Worm (Caenorhabditis elegans) whole organism, late embryonic: Measurements from ENCODE around the gene F55A11.1.

Experiments
- F13H6.1 ChIP-seq: sonication (generic microtip); optimal IDR thresholded peaks from 2 replicates; lab custom pipeline; 2016; ENCODE audit warnings: missing genetic modification characterization, missing compliant biosample characterization
- K02D7.2 ChIP-seq: sonication (generic microtip); optimal IDR thresholded peaks from 2 replicates; lab custom pipeline; 2017; ENCODE audit warnings: mild to moderate bottlenecking, missing genetic modification characterization, missing compliant biosample characterization
- K09A11.1 ChIP-seq: sonication (generic microtip); optimal IDR thresholded peaks from 2 replicates; lab custom pipeline; 2017; ENCODE audit warnings: antibody characterized with exemption, mild to moderate bottlenecking, missing genetic modification characterization, missing compliant biosample characterization; ENCODE audit not compliant: insufficient read depth
- T23F11.4 ChIP-seq: fragments of 200-800 bp; sonication (Bioruptor generic); optimal IDR thresholded peaks from 2 replicates; lab custom pipeline; 2018; ENCODE audit warnings: mild to moderate bottlenecking, missing genetic modification characterization, missing compliant biosample characterization
- Y22D7AL.16 ChIP-seq: sonication (generic microtip); optimal IDR thresholded peaks from 2 replicates; lab custom pipeline; 2016; ENCODE audit warnings: missing genetic modification characterization, missing compliant biosample characterization
- ama-1 ChIP-seq: fragments of 150-350 bp; optimal IDR thresholded peaks from 2 replicates; lab custom pipeline; 2014
- ceh-18 ChIP-seq: sonication (generic microtip); optimal IDR thresholded peaks from 2 replicates; lab custom pipeline; 2016; ENCODE audit warnings: missing genetic modification characterization, missing compliant biosample characterization
- ceh-2 ChIP-seq: sonication (generic microtip); optimal IDR thresholded peaks from 2 replicates; lab custom pipeline; 2016; ENCODE audit warnings: missing genotype, missing genetic modification characterization, missing compliant biosample characterization
- ceh-22 ChIP-seq: sonication (generic microtip); optimal IDR thresholded peaks from 2 replicates; lab custom pipeline; 2017; ENCODE audit warnings: missing biosample characterization, missing genetic modification characterization
- ceh-31 ChIP-seq: sonication (generic microtip); optimal IDR thresholded peaks from 2 replicates; lab custom pipeline; 2016; ENCODE audit warnings: missing genetic modification characterization, missing compliant biosample characterization
- ceh-34 ChIP-seq: sonication (generic microtip); optimal IDR thresholded peaks from 2 replicates; lab custom pipeline; 2016; ENCODE audit warnings: mild to moderate bottlenecking, missing genetic modification characterization, missing compliant biosample characterization
- ceh-45 ChIP-seq: fragments of 200-800 bp; sonication (Bioruptor generic); IDR thresholded peaks from 2 replicates; pipeline ENCODE4 v1.3.6; 2022; ENCODE audit warnings: missing genetic modification reagents, missing genetic modification characterization, missing compliant biosample characterization
- ceh-48 ChIP-seq: sonication (generic microtip); optimal IDR thresholded peaks from 2 replicates; lab custom pipeline; 2016; ENCODE audit warnings: missing genetic modification characterization, inconsistent platforms, missing compliant biosample characterization
- che-1 ChIP-seq: sonication (generic microtip); optimal IDR thresholded peaks from 2 replicates; lab custom pipeline; 2016; ENCODE audit warnings: mild to moderate bottlenecking, missing genetic modification characterization, missing compliant biosample characterization
- dve-1 ChIP-seq: sonication (generic microtip); optimal IDR thresholded peaks from 2 replicates; lab custom pipeline; 2017; ENCODE audit warnings: antibody characterized with exemption, mild to moderate bottlenecking, missing genetic modification characterization, missing compliant biosample characterization
- elt-2 ChIP-seq: sonication (generic microtip); optimal IDR thresholded peaks from 2 replicates; lab custom pipeline; 2016; ENCODE audit warnings: missing genetic modification reagents, missing genetic modification characterization, missing compliant biosample characterization
- ets-4 ChIP-seq: sonication (generic microtip); optimal IDR thresholded peaks from 2 replicates; lab custom pipeline; 2016; ENCODE audit warnings: missing genetic modification characterization, missing compliant biosample characterization
- eyg-1 ChIP-seq: sonication (generic microtip); optimal IDR thresholded peaks from 2 replicates; lab custom pipeline; 2016; ENCODE audit warnings: missing genotype, missing genetic modification characterization, missing compliant biosample characterization
- fax-1 ChIP-seq: sonication (generic microtip); optimal IDR thresholded peaks from 2 replicates; lab custom pipeline; 2016; ENCODE audit warnings: missing genotype, missing genetic modification characterization, missing compliant biosample characterization
- fkh-6 ChIP-seq: sonication (generic microtip); optimal IDR thresholded peaks from 2 replicates; lab custom pipeline; 2016; ENCODE audit warnings: missing genetic modification characterization, missing compliant biosample characterization
- hlh-13 ChIP-seq: fragments of 200-800 bp; sonication (Bioruptor generic); optimal IDR thresholded peaks from 2 replicates; lab custom pipeline; 2018; ENCODE audit warnings: mild to moderate bottlenecking, missing genetic modification characterization, missing compliant biosample characterization
- hlh-15 ChIP-seq: sonication (generic microtip); optimal IDR thresholded peaks from 2 replicates; lab custom pipeline; 2016; ENCODE audit warnings: missing genetic modification characterization, missing compliant biosample characterization
- hlh-30 ChIP-seq: sonication (generic microtip); optimal IDR thresholded peaks from 2 replicates; lab custom pipeline; 2017; ENCODE audit warnings: antibody characterized with exemption, missing genetic modification characterization, missing compliant biosample characterization; ENCODE audit not compliant: insufficient read depth
- lim-6 ChIP-seq: sonication (generic microtip); optimal IDR thresholded peaks from 2 replicates; lab custom pipeline; 2016; ENCODE audit warnings: missing genetic modification characterization, missing compliant biosample characterization
- lin-11 ChIP-seq: fragments of 200-800 bp; sonication (Bioruptor generic); optimal IDR thresholded peaks from 2 replicates; lab custom pipeline; 2018; ENCODE audit warnings: mild to moderate bottlenecking, missing genetic modification characterization, missing compliant biosample characterization
- madf-2 ChIP-seq: sonication (generic microtip); optimal IDR thresholded peaks from 2 replicates; lab custom pipeline; 2017; ENCODE audit warnings: missing genetic modification characterization, missing compliant biosample characterization
- mec-3 ChIP-seq: sonication (generic microtip); optimal IDR thresholded peaks from 2 replicates; lab custom pipeline; 2016; ENCODE audit warnings: borderline replicate concordance, missing genetic modification characterization, missing compliant biosample characterization
- nfya-1 ChIP-seq: sonication (generic microtip); optimal IDR thresholded peaks from 2 replicates; lab custom pipeline; 2017; ENCODE audit warnings: missing genetic modification characterization, mild to moderate bottlenecking, missing compliant biosample characterization, antibody characterized with exemption, moderate library complexity
- nhr-11 ChIP-seq: fragments of 150-350 bp; optimal IDR thresholded peaks from 2 replicates; lab custom pipeline; 2014; ENCODE audit warnings: missing biosample characterization, missing genetic modification characterization
- nhr-232 ChIP-seq: sonication (generic microtip); optimal IDR thresholded peaks from 2 replicates; lab custom pipeline; 2016; ENCODE audit warnings: missing genetic modification characterization, missing compliant biosample characterization
- npax-4 ChIP-seq: sonication (generic microtip); optimal IDR thresholded peaks from 2 replicates; lab custom pipeline; 2016; ENCODE audit warnings: missing genetic modification characterization, missing compliant biosample characterization
- odd-2 ChIP-seq: sonication (generic microtip); optimal IDR thresholded peaks from 2 replicates; lab custom pipeline; 2017; ENCODE audit warnings: antibody characterized with exemption, mild to moderate bottlenecking, missing genetic modification characterization, missing compliant biosample characterization
- pax-1 ChIP-seq: fragments of 150-350 bp; optimal IDR thresholded peaks from 2 replicates; lab custom pipeline; 2014; ENCODE audit warnings: missing biosample characterization, missing genetic modification characterization
- pha-4 ChIP-seq: fragments of 150-350 bp; optimal IDR thresholded peaks from 2 replicates; lab custom pipeline; 2018; ENCODE audit warnings: missing biosample characterization, missing genetic modification reagents, missing genetic modification characterization
- pqm-1 ChIP-seq: sonication (generic microtip); optimal IDR thresholded peaks from 2 replicates; lab custom pipeline; 2016; ENCODE audit warnings: missing genetic modification characterization, missing compliant biosample characterization
- rnt-1 ChIP-seq: sonication (generic microtip); optimal IDR thresholded peaks from 2 replicates; lab custom pipeline; 2016; ENCODE audit warnings: missing genetic modification characterization, missing compliant biosample characterization
- sdc-2 ChIP-seq: sonication (generic microtip); optimal IDR thresholded peaks from 2 replicates; lab custom pipeline; 2016; ENCODE audit warnings: missing genotype, missing genetic modification characterization, missing compliant biosample characterization
- sox-4 ChIP-seq: sonication (generic microtip); optimal IDR thresholded peaks from 2 replicates; lab custom pipeline; 2017; ENCODE audit warnings: mild to moderate bottlenecking, missing genetic modification characterization, inconsistent platforms, missing compliant biosample characterization
- syd-9 ChIP-seq: sonication (generic microtip); optimal IDR thresholded peaks from 2 replicates; lab custom pipeline; 2016; ENCODE audit warnings: mild to moderate bottlenecking, missing genetic modification characterization, moderate library complexity, missing compliant biosample characterization
- tbx-2 ChIP-seq: sonication (generic microtip); optimal IDR thresholded peaks from 2 replicates; lab custom pipeline; 2016; ENCODE audit warnings: missing genetic modification characterization, missing compliant biosample characterization
- tbx-7 ChIP-seq: sonication (generic microtip); optimal IDR thresholded peaks from 2 replicates; lab custom pipeline; 2016; ENCODE audit warnings: missing genotype, missing genetic modification characterization, missing compliant biosample characterization
- ttx-3 ChIP-seq: sonication (generic microtip); optimal IDR thresholded peaks from 2 replicates; lab custom pipeline; 2016; ENCODE audit warnings: missing genetic modification reagents, missing genetic modification characterization, missing compliant biosample characterization
- unc-3 ChIP-seq, 2 experiments: fragments of 200-800 bp in 1 of 2; sonication (Bioruptor generic) in 1 of 2; sonication (generic microtip) in 1 of 2; conservative IDR thresholded peaks in 1 of 2; optimal IDR thresholded peaks in 1 of 2; 2 replicates each; pipeline versions ENCODE4 v1.3.6 to Lab custom; 2016 to 2022; ENCODE audit warnings: missing compliant biosample characterization in 2 of 2, missing genetic modification characterization in 2 of 2, missing genetic modification reagents in 1 of 2
- unc-42 ChIP-seq: sonication (generic microtip); optimal IDR thresholded peaks from 2 replicates; lab custom pipeline; 2016; ENCODE audit warnings: missing genotype, missing genetic modification characterization, missing compliant biosample characterization
- unc-55 ChIP-seq: sonication (generic microtip); optimal IDR thresholded peaks from 2 replicates; lab custom pipeline; 2017; ENCODE audit warnings: missing biosample characterization, missing genetic modification reagents, missing genetic modification characterization
- zip-5 ChIP-seq: sonication (generic microtip); optimal IDR thresholded peaks from 2 replicates; lab custom pipeline; 2016; ENCODE audit warnings: missing genetic modification characterization, missing compliant biosample characterization

Gene F55A11.1

DNA sequence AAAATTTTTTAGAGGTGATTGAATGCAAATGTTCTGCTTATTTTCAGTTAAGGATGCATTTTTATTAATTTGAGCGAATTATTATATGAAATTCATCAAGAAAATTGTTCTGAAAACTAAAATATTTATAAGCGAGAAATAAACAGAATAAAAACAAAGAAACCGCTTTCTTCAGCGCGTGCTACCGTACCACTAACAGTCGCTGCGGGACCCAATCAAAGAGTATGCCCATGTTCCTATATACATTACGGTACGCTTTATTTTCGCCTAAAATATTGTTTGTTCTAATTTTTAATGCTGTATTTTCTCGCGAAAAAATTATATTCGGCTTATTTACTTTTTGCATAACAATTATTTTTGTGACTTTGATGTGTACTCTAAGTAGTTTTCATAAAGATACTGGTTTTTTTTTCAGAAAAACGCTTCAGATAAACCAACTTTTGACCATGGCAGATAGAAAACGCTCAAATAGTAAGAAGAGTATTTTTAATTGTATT, 23.6 kb upstream of the F55A11.1 start, which contains the start of gene F55A11.8:
TSS of gene F55A11.8 (plus strand) at position 447 of the 497 bp plus-strand sequence.
- TF ChIP-seq zip-5 (no peak), hlh-13 (no peak), hlh-15 (no peak)

DNA sequence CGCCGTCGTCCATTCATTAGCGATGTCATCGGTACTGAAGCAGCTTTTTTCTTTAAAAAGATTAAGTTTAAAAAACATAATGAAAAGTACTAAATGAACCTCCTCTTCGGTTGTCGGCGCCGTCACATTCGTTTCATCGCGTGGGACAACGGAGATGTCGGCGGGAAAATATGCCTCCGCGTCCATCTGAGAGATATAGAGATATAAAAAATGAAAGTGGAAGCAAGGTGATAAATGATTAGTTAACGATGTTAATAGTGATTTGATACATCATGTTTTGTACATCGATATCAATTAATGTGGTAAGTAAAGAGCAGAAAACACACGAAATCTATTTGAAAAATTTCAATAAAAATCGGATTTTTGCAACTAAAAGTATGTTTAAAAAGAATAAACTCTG, 23.1 kb upstream of the F55A11.1 start, which contains the start of gene F55A11.7:
TSS of gene F55A11.7 (minus strand) at position 186 of the 400 bp plus-strand sequence.
- TF ChIP-seq ceh-22 (tag; lab: Kevin White, UChicago) (no peak), eyg-1 (tag; lab: Kevin White, UChicago) (no peak), fkh-6 (tag; lab: Kevin White, UChicago) (no peak), npax-4 (tag; lab: Kevin White, UChicago) (no peak)

- peak; percentile 85 for TF ChIP-seq ceh-31 (tag; lab: Kevin White, UChicago)
- TF ChIP-seq pqm-1 (tag; lab: Kevin White, UChicago): peak; percentile 95
- TF ChIP-seq ama-1: no peak
- peak; percentile 94 for TF ChIP-seq hlh-13
- peak; percentile 78 for TF ChIP-seq K09A11.1 (tag; lab: Kevin White, UChicago)
- peak; percentile 91 for TF ChIP-seq ceh-48 (tag; lab: Kevin White, UChicago)
- peak; percentile 95 for TF ChIP-seq syd-9 (tag; lab: Kevin White, UChicago)
- peak; percentile 92 for TF ChIP-seq T23F11.4 (GFP tag; lab: Kevin White, UChicago)
- peak; percentile 94 for TF ChIP-seq tbx-2 (tag; lab: Kevin White, UChicago)
- TF ChIP-seq pha-4 (tag; lab: Kevin White, UChicago): no peak
- TF ChIP-seq fax-1 (tag; lab: Kevin White, UChicago): peak; percentile 88
- peak; percentile 87 for TF ChIP-seq F13H6.1
- TF ChIP-seq unc-55 (GFP tag; lab: Kevin White, UChicago): no peak
- TF ChIP-seq pax-1: no peak
- TF ChIP-seq ceh-18 (tag; lab: Kevin White, UChicago): peak; percentile 79
- peak; percentile 91 for TF ChIP-seq madf-2 (tag; lab: Kevin White, UChicago)
- TF ChIP-seq tbx-7 (tag; lab: Kevin White, UChicago): peak; percentile 61
- peak; percentile 88 for TF ChIP-seq ceh-2 (tag; lab: Kevin White, UChicago)
- peak; percentile 81 for TF ChIP-seq nfya-1 (tag; lab: Kevin White, UChicago)
- peak; percentile 90 for TF ChIP-seq npax-4 (tag; lab: Kevin White, UChicago)
- peak; percentile 48 for TF ChIP-seq lim-6 (tag; lab: Kevin White, UChicago)
- TF ChIP-seq sdc-2 (tag; lab: Kevin White, UChicago): peak; percentile 87
- peak; percentile 63 for TF ChIP-seq ets-4 (tag; lab: Kevin White, UChicago)
- peak; percentile 92 for TF ChIP-seq rnt-1 (tag; lab: Kevin White, UChicago)
- peak; percentile 93 for TF ChIP-seq nhr-232 (tag; lab: Kevin White, UChicago)
- TF ChIP-seq ceh-22 (tag; lab: Kevin White, UChicago): peak; percentile 44
- peak; percentile 56 for TF ChIP-seq odd-2 (tag; lab: Kevin White, UChicago)
- no peak for TF ChIP-seq nhr-11 (tag; lab: Kevin White, UChicago)
- TF ChIP-seq zip-5: peak; percentile 79
- peak; percentile 59 for TF ChIP-seq hlh-30 (tag; lab: Kevin White, UChicago)
- TF ChIP-seq hlh-15: peak; percentile 90
- TF ChIP-seq elt-2 (tag; lab: Kevin White, UChicago): peak; percentile 96
- peak; percentile 89 for TF ChIP-seq eyg-1 (tag; lab: Kevin White, UChicago)
- TF ChIP-seq unc-3 (GFP tag; conservative IDR thresholded peaks at IDR 0.05; lab: Robert Waterston, UW): peak; percentile 93
- peak; percentile 92 for TF ChIP-seq unc-3 (tag; optimal IDR thresholded peaks at IDR 0.05; lab: Kevin White, UChicago)
- peak; percentile 91 for TF ChIP-seq lin-11
- TF ChIP-seq Y22D7AL.16 (tag; lab: Kevin White, UChicago): peak; percentile 89
- TF ChIP-seq unc-42: no peak
- peak; percentile 95 for TF ChIP-seq che-1 (tag; lab: Kevin White, UChicago)
- TF ChIP-seq ttx-3 (tag; lab: Kevin White, UChicago): peak; percentile 82
- TF ChIP-seq K02D7.2 (tag; lab: Kevin White, UChicago): peak; percentile 91
- peak; percentile 97 for TF ChIP-seq sox-4 (tag; lab: Kevin White, UChicago)
- TF ChIP-seq mec-3 (tag; lab: Kevin White, UChicago): peak; percentile 80
- TF ChIP-seq dve-1: peak; percentile 89
- peak; percentile 81; the same call in 1 of the 2 replicates for TF ChIP-seq ceh-45 (GFP tag; lab: Robert Waterston, UW)
- TF ChIP-seq ceh-34 (tag; lab: Kevin White, UChicago): peak; percentile 92
Measured at ce11 chrV:11782809-11783440, 18.7 kb upstream of the F55A11.1 start, which contains the start of gene F55A11.11. F55A11.11 (plus strand) TSS chrV:11783149.
